Fruit fly (Drosophila melanogaster) whole organism, embryonic: ENCODE measurements around the gene Lcp65Ad.

Experiments
- CG10209 ChIP-seq: fragments of 200-800 bp; sonication (Bioruptor generic); optimal IDR thresholded peaks from 3 replicates; lab custom pipeline; 2017; ENCODE audit warnings: missing biosample characterization, mild to moderate bottlenecking, missing genetic modification characterization, missing genetic modification reagents
- CG10462 ChIP-seq: fragments of 200-800 bp; sonication (Bioruptor generic); optimal IDR thresholded peaks from 2 replicates; lab custom pipeline; 2016; ENCODE audit warnings: missing biosample characterization, missing genetic modification characterization
- CG12104 ChIP-seq: fragments of 200-800 bp; sonication (Bioruptor generic); optimal IDR thresholded peaks from 3 replicates; lab custom pipeline; 2016; ENCODE audit warnings: missing biosample characterization, missing genetic modification characterization
- CG12942 ChIP-seq: fragments of 200-800 bp; sonication (Bioruptor generic); optimal IDR thresholded peaks from 3 replicates; lab custom pipeline; 2016; ENCODE audit warnings: missing biosample characterization, missing genetic modification characterization
- CG14860 ChIP-seq: fragments of 200-800 bp; sonication (Bioruptor generic); IDR thresholded peaks from 3 replicates; pipeline ENCODE4 v1.3.6; 2022; ENCODE audit warnings: missing biosample characterization, missing genetic modification characterization; ENCODE audit not compliant: partially characterized antibody
- CG14965 ChIP-seq: fragments of 200-800 bp; sonication (Bioruptor generic); optimal IDR thresholded peaks from 2 replicates; lab custom pipeline; 2016; ENCODE audit warnings: missing biosample characterization, missing genetic modification characterization, borderline replicate concordance
- CG17359 ChIP-seq: fragments of 200-800 bp; sonication (Bioruptor generic); optimal IDR thresholded peaks from 3 replicates; lab custom pipeline; 2018; ENCODE audit warnings: missing biosample characterization, mild to moderate bottlenecking, missing genetic modification characterization, moderate library complexity
- CG1832 ChIP-seq: fragments of 200-800 bp; sonication (Bioruptor generic); optimal IDR thresholded peaks from 2 replicates; lab custom pipeline; 2017; ENCODE audit warnings: missing biosample characterization, mild to moderate bottlenecking, missing genetic modification characterization, inconsistent platforms
- CG2129 ChIP-seq: fragments of 200-800 bp; sonication (Bioruptor generic); IDR thresholded peaks from 2 replicates; pipeline ENCODE4 v1.3.6; 2022; ENCODE audit warnings: missing biosample characterization, missing genetic modification characterization; ENCODE audit not compliant: partially characterized antibody
- CG3065 ChIP-seq: fragments of 200-800 bp; sonication (Bioruptor generic); optimal IDR thresholded peaks from 2 replicates; lab custom pipeline; 2016; ENCODE audit warnings: missing biosample characterization, missing genetic modification characterization
- CG4360 ChIP-seq: fragments of 200-800 bp; sonication (Bioruptor generic); IDR thresholded peaks from 2 replicates; pipeline ENCODE4 v1.3.6; 2022; ENCODE audit warnings: missing biosample characterization, missing genetic modification characterization
- CG4424 ChIP-seq: fragments of 200-800 bp; sonication (Bioruptor generic); optimal IDR thresholded peaks from 3 replicates; lab custom pipeline; 2016; ENCODE audit warnings: missing biosample characterization, missing genetic modification characterization
- CG5245 ChIP-seq: fragments of 200-800 bp; sonication (Bioruptor generic); optimal IDR thresholded peaks from 3 replicates; lab custom pipeline; 2016; ENCODE audit warnings: missing biosample characterization, missing genetic modification characterization
- CG5953 ChIP-seq: fragments of 200-800 bp; sonication (Bioruptor generic); IDR thresholded peaks from 2 replicates; pipeline ENCODE4 v1.3.6; 2022; ENCODE audit warnings: missing biosample characterization, missing genetic modification characterization
- CG9609 ChIP-seq: fragments of 200-800 bp; sonication (Bioruptor generic); optimal IDR thresholded peaks from 3 replicates; lab custom pipeline; 2016; ENCODE audit warnings: missing biosample characterization, missing genetic modification characterization
- CG9876 ChIP-seq: fragments of 200-800 bp; sonication (Bioruptor generic); optimal IDR thresholded peaks from 2 replicates; lab custom pipeline; 2016; ENCODE audit warnings: missing biosample characterization, missing genetic modification characterization
- CoRest ChIP-seq: fragments of 200-800 bp; sonication (Bioruptor generic); optimal IDR thresholded peaks from 3 replicates; lab custom pipeline; 2018; ENCODE audit warnings: missing biosample characterization, mild to moderate bottlenecking, missing genetic modification characterization, moderate library complexity
- Drgx ChIP-seq: fragments of 200-800 bp; sonication (Bioruptor generic); IDR thresholded peaks from 2 replicates; pipeline ENCODE4 v1.3.6; 2022; ENCODE audit warnings: missing biosample characterization, missing genetic modification characterization
- E2f2 ChIP-seq: fragments of 200-800 bp; sonication (Bioruptor generic); IDR thresholded peaks from 2 replicates; pipeline ENCODE4 v1.3.6; 2022; ENCODE audit warnings: missing biosample characterization, missing genetic modification characterization
- Eip74EF ChIP-seq, 2 experiments: fragments of 200-800 bp in 1 of 2; fragments of >200 bp in 1 of 2; sonication (Bioruptor generic) in 1 of 2; optimal IDR thresholded peaks; 2 replicates each; lab custom pipeline; 2017 to 2019; ENCODE audit warnings: missing biosample characterization in 2 of 2, missing genetic modification characterization in 2 of 2, mild to moderate bottlenecking in 1 of 2, moderate library complexity in 1 of 2
- HHEX ChIP-seq: fragments of 200-800 bp; sonication (Bioruptor generic); optimal IDR thresholded peaks from 3 replicates; lab custom pipeline; 2017; ENCODE audit warnings: missing biosample characterization, mild to moderate bottlenecking, missing genetic modification characterization, missing genetic modification reagents
- Hr51 ChIP-seq, 2 experiments: fragments of 200-800 bp; sonication (Bioruptor generic); optimal IDR thresholded peaks; 2 replicates in 1 of 2; 3 replicates in 1 of 2; lab custom pipeline; 2016 to 2018; ENCODE audit warnings: missing biosample characterization in 2 of 2, missing genetic modification characterization in 2 of 2, mild to moderate bottlenecking in 1 of 2, moderate library complexity in 1 of 2
- Hr78 ChIP-seq, 2 experiments: fragments of 200-800 bp in 1 of 2; fragments of >200 bp in 1 of 2; sonication (Bioruptor generic) in 1 of 2; optimal IDR thresholded peaks; 2 replicates each; lab custom pipeline; 2017 to 2019; ENCODE audit warnings: missing biosample characterization in 2 of 2, missing genetic modification characterization in 2 of 2, mild to moderate bottlenecking in 1 of 2, moderate library complexity in 1 of 2
- NC2α ChIP-seq: fragments of 200-800 bp; sonication (Bioruptor generic); optimal IDR thresholded peaks from 2 replicates; lab custom pipeline; 2016; ENCODE audit warnings: missing biosample characterization, missing genetic modification characterization
- NC2β ChIP-seq: fragments of 200-800 bp; sonication (Bioruptor generic); optimal IDR thresholded peaks from 2 replicates; lab custom pipeline; 2016; ENCODE audit warnings: missing biosample characterization, missing genetic modification characterization
- Neu2 ChIP-seq: fragments of 200-800 bp; sonication (Bioruptor generic); optimal IDR thresholded peaks from 3 replicates; lab custom pipeline; 2016; ENCODE audit warnings: missing biosample characterization, missing genetic modification characterization, borderline replicate concordance
- Oaz ChIP-seq: fragments of 200-800 bp; sonication (Bioruptor generic); IDR thresholded peaks from 2 replicates; pipeline ENCODE4 v1.3.6; 2022; ENCODE audit warnings: missing biosample characterization, missing genetic modification characterization
- Pdp1 ChIP-seq, 2 experiments: fragments of 200-800 bp; sonication (Bioruptor generic); optimal IDR thresholded peaks; 3 replicates each; lab custom pipeline; 2016; ENCODE audit warnings: missing biosample characterization in 2 of 2, missing genetic modification characterization in 2 of 2, mild to moderate bottlenecking in 1 of 2, moderate library complexity in 1 of 2
- Ssrp ChIP-seq: fragments of 200-800 bp; sonication (Bioruptor generic); optimal IDR thresholded peaks from 2 replicates; lab custom pipeline; 2018; ENCODE audit warnings: missing biosample characterization, mild to moderate bottlenecking, missing genetic modification characterization, moderate library complexity
- Trl ChIP-seq, 3 experiments: fragments of >200 bp in 2 of 3; fragments of 200-800 bp in 1 of 3; sonication (Bioruptor generic) in 1 of 3; optimal IDR thresholded peaks; 2 replicates in 1 of 3; 3 replicates in 2 of 3; lab custom pipeline; 2016 to 2017; ENCODE audit warnings: missing biosample characterization in 1 of 3, missing genetic modification characterization in 1 of 3
- ase ChIP-seq: fragments of 200-800 bp; sonication (Bioruptor generic); IDR thresholded peaks from 3 replicates; pipeline ENCODE4 v1.3.6; 2022; ENCODE audit warnings: missing biosample characterization, missing genetic modification characterization
- btn ChIP-seq: fragments of 200-800 bp; sonication (Bioruptor generic); optimal IDR thresholded peaks from 2 replicates; lab custom pipeline; 2016; ENCODE audit warnings: missing biosample characterization, missing genetic modification characterization
- exex ChIP-seq: fragments of 200-800 bp; sonication (Bioruptor generic); optimal IDR thresholded peaks from 4 replicates; lab custom pipeline; 2018; ENCODE audit warnings: missing biosample characterization, mild to moderate bottlenecking, missing genetic modification characterization, moderate library complexity
- fd102C ChIP-seq: fragments of 200-800 bp; sonication (Bioruptor generic); optimal IDR thresholded peaks from 2 replicates; lab custom pipeline; 2018; ENCODE audit warnings: missing biosample characterization, mild to moderate bottlenecking, missing genetic modification characterization, moderate library complexity
- fd3F ChIP-seq: fragments of 200-800 bp; sonication (Bioruptor generic); optimal IDR thresholded peaks from 2 replicates; lab custom pipeline; 2018; ENCODE audit warnings: missing biosample characterization, mild to moderate bottlenecking, missing genetic modification characterization, moderate library complexity
- fd96Cb ChIP-seq: fragments of 200-800 bp; sonication (Bioruptor generic); optimal IDR thresholded peaks from 2 replicates; lab custom pipeline; 2018; ENCODE audit warnings: missing biosample characterization, mild to moderate bottlenecking, missing genetic modification characterization, moderate library complexity
- ftz-f1 ChIP-seq: fragments of 200-800 bp; sonication (Bioruptor generic); optimal IDR thresholded peaks from 2 replicates; lab custom pipeline; 2016; ENCODE audit warnings: missing biosample characterization, missing genetic modification characterization
- gcm2 ChIP-seq: fragments of 200-800 bp; sonication (Bioruptor generic); optimal IDR thresholded peaks from 2 replicates; lab custom pipeline; 2016; ENCODE audit warnings: missing biosample characterization, missing genetic modification characterization
- hth ChIP-seq: fragments of >200 bp; optimal IDR thresholded peaks from 2 replicates; lab custom pipeline; 2017; ENCODE audit warnings: inconsistent platforms
- insv ChIP-seq, 2 experiments: fragments of 200-800 bp; sonication (Bioruptor generic); optimal IDR thresholded peaks; 3 replicates each; lab custom pipeline; 2016 to 2018; ENCODE audit warnings: missing biosample characterization in 2 of 2, missing genetic modification characterization in 2 of 2
- knrl ChIP-seq: fragments of 200-800 bp; sonication (Bioruptor generic); IDR thresholded peaks from 3 replicates; pipeline ENCODE4 v1.3.6; 2022; ENCODE audit warnings: missing biosample characterization, missing genetic modification characterization; ENCODE audit not compliant: partially characterized antibody
- phol ChIP-seq: fragments of 200-800 bp; sonication (Bioruptor generic); optimal IDR thresholded peaks from 3 replicates; lab custom pipeline; 2018; ENCODE audit warnings: missing biosample characterization, mild to moderate bottlenecking, missing genetic modification characterization, moderate library complexity
- prd ChIP-seq, 3 experiments: fragments of >200 bp in 2 of 3; fragments of 200-800 bp in 1 of 3; sonication (Bioruptor generic) in 1 of 3; optimal IDR thresholded peaks in 2 of 3; IDR thresholded peaks in 1 of 3; 2 replicates in 2 of 3; 3 replicates in 1 of 3; pipeline versions ENCODE4 v1.3.6 to Lab custom; 2017 to 2022; ENCODE audit warnings: missing biosample characterization in 1 of 3, missing genetic modification characterization in 1 of 3
- pros ChIP-seq: fragments of 200-800 bp; sonication (Bioruptor generic); optimal IDR thresholded peaks from 3 replicates; lab custom pipeline; 2019; ENCODE audit warnings: missing biosample characterization, mild to moderate bottlenecking, missing genetic modification characterization, moderate library complexity
- ssp ChIP-seq: fragments of 200-800 bp; sonication (Bioruptor generic); IDR thresholded peaks from 2 replicates; pipeline ENCODE4 v1.3.6; 2022; ENCODE audit warnings: missing biosample characterization, missing genetic modification characterization
- sug ChIP-seq: fragments of 200-800 bp; optimal IDR thresholded peaks from 2 replicates; lab custom pipeline; 2019; ENCODE audit warnings: missing biosample characterization, mild to moderate bottlenecking, missing genetic modification characterization, moderate library complexity
- trh ChIP-seq: fragments of 200-800 bp; sonication (Bioruptor generic); optimal IDR thresholded peaks from 2 replicates; lab custom pipeline; 2016; ENCODE audit warnings: missing biosample characterization, missing genetic modification characterization
- vvl ChIP-seq: fragments of 200-800 bp; sonication (Bioruptor generic); IDR thresholded peaks from 2 replicates; pipeline ENCODE4 v1.3.6; 2022; ENCODE audit warnings: missing biosample characterization, missing genetic modification characterization

The Lcp65Ad gene

dm6 chr3L:6181776-6182175 lies 38.6 kb downstream of the Lcp65Ad start, which contains the start of gene CG10274 (continued):
- TF ChIP-seq CG12104 (GFP tag; lab: Kevin White, UChicago) (peak; percentile 51), CG10209 (peak; percentile 76), CG4360 (GFP tag; lab: Robert Waterston, UW) (no peak), fd3F (GFP tag; lab: Kevin White, UChicago) (peak; percentile 70), CG3065 (GFP tag; lab: Kevin White, UChicago) (no peak), Hr51 (GFP tag; optimal IDR thresholded peaks at IDR 0.05; lab: Kevin White, UChicago) (peak in 1 of 2 experiments; percentile 50), phol (tag; lab: Kevin White, UChicago) (peak; percentile 86), CG2129 (GFP tag; lab: Robert Waterston, UW) (no peak), NC2α (GFP tag; lab: Kevin White, UChicago) (peak; percentile 35), trh (GFP tag; lab: Kevin White, UChicago) (peak; percentile 36), HHEX (GFP tag; lab: Kevin White, UChicago) (no peak), insv (GFP tag; optimal IDR thresholded peaks at IDR 0.05; lab: Kevin White, UChicago) (peak in 1 of 2 experiments; percentile 31), Oaz (GFP tag; lab: Robert Waterston, UW) (no peak), CG12942 (GFP tag; lab: Kevin White, UChicago) (peak; percentile 72), CG9609 (GFP tag; lab: Kevin White, UChicago) (peak; percentile 67), pros (GFP tag; lab: Kevin White, UChicago) (no peak), CG9876 (GFP tag; lab: Kevin White, UChicago) (peak; percentile 56), exex (no peak), CG17359 (tag; lab: Kevin White, UChicago) (no peak), NC2β (peak; percentile 23), knrl (GFP tag; lab: Robert Waterston, UW) (peak; percentile 21; the same call in 1 of the 3 replicates), E2f2 (GFP tag; lab: Robert Waterston, UW) (peak; percentile 78), gcm2 (GFP tag; lab: Kevin White, UChicago) (peak; percentile 54), Ssrp (tag; lab: Kevin White, UChicago) (peak; percentile 80), ftz-f1 (no peak), CoRest (tag; lab: Kevin White, UChicago) (peak; percentile 90), Pdp1 (GFP tag; optimal IDR thresholded peaks at IDR 0.05; lab: Kevin White, UChicago) (peak in 1 of 2 experiments; percentile 67), CG4424 (GFP tag; lab: Kevin White, UChicago) (peak; percentile 85), CG14965 (GFP tag; lab: Kevin White, UChicago) (no peak), Neu2 (GFP tag; lab: Kevin White, UChicago) (no peak), sug (tag; lab: Kevin White, UChicago) (peak; percentile 84), ase (GFP tag; lab: Robert Waterston, UW) (0 out of 3 replicates have a peak, but pooled peaks have one; percentile 13), CG1832 (no peak), CG10462 (GFP tag; lab: Kevin White, UChicago) (peak; percentile 62), vvl (GFP tag; lab: Robert Waterston, UW) (peak; percentile 70), Drgx (GFP tag; lab: Robert Waterston, UW) (peak; percentile 37; the same call in 1 of the 2 replicates), hth (lab: Kevin White, UChicago) (no peak), fd102C (GFP tag; lab: Kevin White, UChicago) (peak; percentile 37), Trl (optimal IDR thresholded peaks at IDR 0.05; lab: Kevin White, UChicago) (no peak), Trl (GFP tag; optimal IDR thresholded peaks at IDR 0.05; lab: Kevin White, UChicago) (peak; percentile 71), Hr78 (GFP tag; optimal IDR thresholded peaks at IDR 0.05; lab: Kevin White, UChicago) (no peak), fd96Cb (tag; lab: Kevin White, UChicago) (peak; percentile 65), CG5245 (GFP tag; lab: Kevin White, UChicago) (peak; percentile 47), ssp (GFP tag; lab: Robert Waterston, UW) (peak; percentile 53), CG5953 (no peak), Eip74EF (GFP tag; optimal IDR thresholded peaks at IDR 0.05; lab: Kevin White, UChicago) (no peak), btn (GFP tag; lab: Kevin White, UChicago) (no peak), CG14860 (GFP tag; lab: Robert Waterston, UW) (no peak), prd (optimal IDR thresholded peaks at IDR 0.05; lab: Kevin White, UChicago) (no peak), prd (GFP tag; IDR thresholded peaks at IDR 0.05; lab: Robert Waterston, UW) (peak; percentile 82)
